Fruit fly (Drosophila melanogaster) whole organism, embryonic: ENCODE results near the gene aop.

Source experiments
- Asciz ChIP-seq: fragments of 200-800 bp; sonication (Bioruptor generic); optimal IDR thresholded peaks from 2 replicates; lab custom pipeline; 2017; ENCODE audit warnings: missing biosample characterization, mild to moderate bottlenecking, missing genetic modification characterization, missing genetic modification reagents
- B-H2 ChIP-seq: fragments of 200-800 bp; sonication (Bioruptor generic); optimal IDR thresholded peaks from 2 replicates; lab custom pipeline; 2018; ENCODE audit warnings: missing biosample characterization, mild to moderate bottlenecking, missing genetic modification characterization
- Blimp-1 ChIP-seq: fragments of 200-800 bp; sonication (Bioruptor generic); optimal IDR thresholded peaks from 3 replicates; lab custom pipeline; 2018; ENCODE audit warnings: missing biosample characterization, missing genetic modification characterization, mild to moderate bottlenecking, moderate library complexity, missing genetic modification reagents
- CG1024 ChIP-seq: fragments of 200-800 bp; sonication (Bioruptor generic); IDR thresholded peaks from 2 replicates; pipeline ENCODE4 v1.3.6; 2022; ENCODE audit warnings: missing biosample characterization, missing genetic modification characterization
- CG10431 ChIP-seq: fragments of 200-800 bp; sonication (Bioruptor generic); optimal IDR thresholded peaks from 3 replicates; lab custom pipeline; 2018; ENCODE audit warnings: missing biosample characterization, mild to moderate bottlenecking, missing genetic modification characterization
- CG11398 ChIP-seq: fragments of 200-800 bp; sonication (Bioruptor generic); optimal IDR thresholded peaks from 2 replicates; lab custom pipeline; 2016; ENCODE audit warnings: missing biosample characterization, missing genetic modification characterization
- CG12104 ChIP-seq: fragments of 200-800 bp; sonication (Bioruptor generic); optimal IDR thresholded peaks from 3 replicates; lab custom pipeline; 2016; ENCODE audit warnings: missing biosample characterization, missing genetic modification characterization
- CG12299 ChIP-seq: fragments of 200-800 bp; sonication (Bioruptor generic); optimal IDR thresholded peaks from 2 replicates; lab custom pipeline; 2018; ENCODE audit warnings: missing biosample characterization, mild to moderate bottlenecking, missing genetic modification characterization
- CG16813 ChIP-seq: fragments of 200-800 bp; sonication (Bioruptor generic); IDR thresholded peaks from 3 replicates; pipeline ENCODE4 v1.3.6; 2022; ENCODE audit warnings: missing biosample characterization, missing genetic modification characterization; ENCODE audit not compliant: partially characterized antibody
- CG17385 ChIP-seq: fragments of 200-800 bp; sonication (Bioruptor generic); optimal IDR thresholded peaks from 3 replicates; lab custom pipeline; 2018; ENCODE audit warnings: missing biosample characterization, mild to moderate bottlenecking, missing genetic modification characterization
- CG30431 ChIP-seq: fragments of 200-800 bp; sonication (Bioruptor generic); optimal IDR thresholded peaks from 2 replicates; lab custom pipeline; 2017; ENCODE audit warnings: missing biosample characterization, missing genetic modification characterization
- CG3065 ChIP-seq: fragments of 200-800 bp; sonication (Bioruptor generic); optimal IDR thresholded peaks from 2 replicates; lab custom pipeline; 2016; ENCODE audit warnings: missing biosample characterization, missing genetic modification characterization
- CG32772 ChIP-seq: fragments of 200-800 bp; sonication (Bioruptor generic); IDR thresholded peaks from 2 replicates; pipeline ENCODE4 v1.3.6; 2022; ENCODE audit warnings: missing biosample characterization, missing genetic modification characterization
- CG3838 ChIP-seq: fragments of 200-800 bp; sonication (Bioruptor generic); optimal IDR thresholded peaks from 3 replicates; lab custom pipeline; 2016; ENCODE audit warnings: missing biosample characterization, missing genetic modification characterization
- CG4360 ChIP-seq: fragments of 200-800 bp; sonication (Bioruptor generic); IDR thresholded peaks from 2 replicates; pipeline ENCODE4 v1.3.6; 2022; ENCODE audit warnings: missing biosample characterization, missing genetic modification characterization
- CG4424 ChIP-seq: fragments of 200-800 bp; sonication (Bioruptor generic); optimal IDR thresholded peaks from 3 replicates; lab custom pipeline; 2016; ENCODE audit warnings: missing biosample characterization, missing genetic modification characterization
- CG6272 ChIP-seq: fragments of 200-800 bp; sonication (Bioruptor generic); IDR thresholded peaks from 2 replicates; pipeline ENCODE4 v1.3.6; 2022; ENCODE audit warnings: missing biosample characterization, missing genetic modification characterization
- CG6791 ChIP-seq: fragments of 200-800 bp; sonication (Bioruptor generic); IDR thresholded peaks from 3 replicates; pipeline ENCODE4 v1.3.6; 2022; ENCODE audit warnings: missing biosample characterization, missing genetic modification characterization; ENCODE audit not compliant: partially characterized antibody
- CG9215 ChIP-seq: fragments of 200-800 bp; sonication (Bioruptor generic); IDR thresholded peaks from 2 replicates; pipeline ENCODE4 v1.3.6; 2022; ENCODE audit warnings: missing biosample characterization, missing genetic modification characterization
- CG9437 ChIP-seq: fragments of 200-800 bp; sonication (Bioruptor generic); optimal IDR thresholded peaks from 2 replicates; lab custom pipeline; 2018; ENCODE audit warnings: missing biosample characterization, mild to moderate bottlenecking, missing genetic modification characterization
- CkIIα-i1 ChIP-seq: fragments of 200-800 bp; sonication (Bioruptor generic); IDR thresholded peaks from 2 replicates; pipeline ENCODE4 v1.3.6; 2022; ENCODE audit warnings: missing biosample characterization, missing genetic modification characterization
- Dip2 ChIP-seq: fragments of 200-800 bp; sonication (Bioruptor generic); IDR thresholded peaks from 2 replicates; pipeline ENCODE4 v1.3.6; 2022; ENCODE audit warnings: missing biosample characterization, missing genetic modification characterization
- Dll ChIP-seq: fragments of 200-800 bp; sonication (Bioruptor generic); IDR thresholded peaks from 4 replicates; pipeline ENCODE4 v1.3.6; 2022; ENCODE audit warnings: missing biosample characterization, missing genetic modification characterization; ENCODE audit not compliant: partially characterized antibody
- HHEX ChIP-seq: fragments of 200-800 bp; sonication (Bioruptor generic); optimal IDR thresholded peaks from 3 replicates; lab custom pipeline; 2017; ENCODE audit warnings: missing biosample characterization, mild to moderate bottlenecking, missing genetic modification characterization, missing genetic modification reagents
- HLH3B ChIP-seq: fragments of 200-800 bp; sonication (Bioruptor generic); IDR thresholded peaks from 2 replicates; pipeline ENCODE4 v1.3.6; 2022; ENCODE audit warnings: missing biosample characterization, missing genetic modification characterization
- Hand ChIP-seq: fragments of 200-800 bp; sonication (Bioruptor generic); optimal IDR thresholded peaks from 2 replicates; lab custom pipeline; 2017; ENCODE audit warnings: mild to moderate bottlenecking, missing biosample characterization, missing genetic modification reagents, missing genetic modification characterization
- Hr51 ChIP-seq, 2 experiments: fragments of 200-800 bp; sonication (Bioruptor generic); optimal IDR thresholded peaks; 2 replicates in 1 of 2; 3 replicates in 1 of 2; lab custom pipeline; 2016 to 2018; ENCODE audit warnings: missing biosample characterization in 2 of 2, missing genetic modification characterization in 2 of 2, mild to moderate bottlenecking in 1 of 2, moderate library complexity in 1 of 2
- Max ChIP-seq: fragments of 200-800 bp; sonication (Bioruptor generic); optimal IDR thresholded peaks from 2 replicates; lab custom pipeline; 2016; ENCODE audit warnings: missing biosample characterization, mild to moderate bottlenecking, missing genetic modification characterization
- Med ChIP-seq: fragments of 200-800 bp; sonication (Bioruptor generic); peaks from one replicate; lab custom pipeline; 2016; ENCODE audit warnings: missing biosample characterization, missing genetic modification characterization, mild to moderate bottlenecking, inconsistent platforms, moderate library complexity
- NC2α ChIP-seq: fragments of 200-800 bp; sonication (Bioruptor generic); optimal IDR thresholded peaks from 2 replicates; lab custom pipeline; 2016; ENCODE audit warnings: missing biosample characterization, missing genetic modification characterization
- Nf-YA ChIP-seq: fragments of 200-800 bp; sonication (Bioruptor generic); IDR thresholded peaks from 2 replicates; pipeline ENCODE4 v1.3.6; 2022; ENCODE audit warnings: missing biosample characterization, missing genetic modification characterization
- Sox102F ChIP-seq: fragments of 200-800 bp; sonication (Bioruptor generic); optimal IDR thresholded peaks from 2 replicates; lab custom pipeline; 2018; ENCODE audit warnings: missing biosample characterization, mild to moderate bottlenecking, missing genetic modification characterization, moderate library complexity
- ac ChIP-seq: fragments of 200-800 bp; sonication (Bioruptor generic); optimal IDR thresholded peaks from 3 replicates; lab custom pipeline; 2017; ENCODE audit warnings: missing biosample characterization, mild to moderate bottlenecking, missing genetic modification characterization
- cas ChIP-seq: fragments of 200-800 bp; sonication (Bioruptor generic); IDR thresholded peaks from 2 replicates; pipeline ENCODE4 v1.3.6; 2022; ENCODE audit warnings: missing biosample characterization, missing genetic modification characterization
- chn ChIP-seq: fragments of 200-800 bp; sonication (Bioruptor generic); optimal IDR thresholded peaks from 2 replicates; lab custom pipeline; 2016; ENCODE audit warnings: missing biosample characterization, missing genetic modification characterization
- ci ChIP-seq: fragments of 200-800 bp; sonication (Bioruptor generic); IDR thresholded peaks from 3 replicates; pipeline ENCODE4 v1.3.6; 2022; ENCODE audit warnings: missing biosample characterization, missing genetic modification characterization
- dimm ChIP-seq: fragments of 200-800 bp; sonication (Bioruptor generic); IDR thresholded peaks from 2 replicates; pipeline ENCODE4 v1.3.6; 2022; ENCODE audit warnings: missing biosample characterization, missing genetic modification characterization
- esg ChIP-seq: fragments of 200-800 bp; sonication (Bioruptor generic); conservative IDR thresholded peaks from 2 replicates; pipeline ENCODE4 v1.3.6; 2022; ENCODE audit warnings: missing biosample characterization, missing genetic modification characterization
- eve ChIP-seq, 2 experiments: fragments of >200 bp; optimal IDR thresholded peaks; 2 replicates each; lab custom pipeline; 2017; ENCODE audit warnings: missing biosample characterization in 2 of 2, missing genetic modification characterization in 2 of 2
- fru ChIP-seq: fragments of >200 bp; optimal IDR thresholded peaks from 2 replicates; lab custom pipeline; 2017
- hbn ChIP-seq: fragments of 200-800 bp; sonication (Bioruptor generic); IDR thresholded peaks from 2 replicates; pipeline ENCODE4 v1.3.6; 2022; ENCODE audit warnings: missing biosample characterization, missing genetic modification characterization; ENCODE audit not compliant: partially characterized antibody
- lbe ChIP-seq: fragments of 200-800 bp; sonication (Bioruptor generic); optimal IDR thresholded peaks from 2 replicates; lab custom pipeline; 2016; ENCODE audit warnings: missing biosample characterization, mild to moderate bottlenecking, missing genetic modification characterization
- mld ChIP-seq: fragments of 200-800 bp; sonication (Bioruptor generic); IDR thresholded peaks from 3 replicates; pipeline ENCODE4 v1.3.6; 2022; ENCODE audit warnings: missing biosample characterization, missing genetic modification characterization; ENCODE audit not compliant: partially characterized antibody
- phol ChIP-seq: fragments of 200-800 bp; sonication (Bioruptor generic); optimal IDR thresholded peaks from 3 replicates; lab custom pipeline; 2018; ENCODE audit warnings: missing biosample characterization, mild to moderate bottlenecking, missing genetic modification characterization, moderate library complexity
- pnt ChIP-seq: fragments of 200-800 bp; sonication (Bioruptor generic); optimal IDR thresholded peaks from 3 replicates; lab custom pipeline; 2016; ENCODE audit warnings: missing biosample characterization, missing genetic modification characterization
- rib ChIP-seq: fragments of 200-800 bp; sonication (Bioruptor generic); IDR thresholded peaks from 2 replicates; pipeline ENCODE4 v1.3.6; 2022; ENCODE audit warnings: missing biosample characterization, missing genetic modification characterization
- run ChIP-seq: fragments of 200-800 bp; sonication (Bioruptor generic); optimal IDR thresholded peaks from 3 replicates; lab custom pipeline; 2018; ENCODE audit warnings: missing biosample characterization, mild to moderate bottlenecking, missing genetic modification characterization
- seq ChIP-seq: fragments of 200-800 bp; sonication (Bioruptor generic); IDR thresholded peaks from 2 replicates; pipeline ENCODE4 v1.3.6; 2022; ENCODE audit warnings: missing biosample characterization, missing genetic modification characterization
- ttk ChIP-seq: fragments of 200-800 bp; sonication (Bioruptor generic); IDR thresholded peaks from 2 replicates; pipeline ENCODE4 v2.1.2; 2022; ENCODE audit warnings: missing biosample characterization, missing genetic modification characterization
- wek ChIP-seq: fragments of 200-800 bp; sonication (Bioruptor generic); optimal IDR thresholded peaks from 3 replicates; lab custom pipeline; 2018; ENCODE audit warnings: missing biosample characterization, mild to moderate bottlenecking, missing genetic modification characterization, moderate library complexity
- zfh1 ChIP-seq: fragments of 200-800 bp; sonication (Bioruptor generic); IDR thresholded peaks from 3 replicates; pipeline ENCODE4 v1.3.6; 2022; ENCODE audit warnings: missing biosample characterization, missing genetic modification characterization

Gene aop

DNA sequence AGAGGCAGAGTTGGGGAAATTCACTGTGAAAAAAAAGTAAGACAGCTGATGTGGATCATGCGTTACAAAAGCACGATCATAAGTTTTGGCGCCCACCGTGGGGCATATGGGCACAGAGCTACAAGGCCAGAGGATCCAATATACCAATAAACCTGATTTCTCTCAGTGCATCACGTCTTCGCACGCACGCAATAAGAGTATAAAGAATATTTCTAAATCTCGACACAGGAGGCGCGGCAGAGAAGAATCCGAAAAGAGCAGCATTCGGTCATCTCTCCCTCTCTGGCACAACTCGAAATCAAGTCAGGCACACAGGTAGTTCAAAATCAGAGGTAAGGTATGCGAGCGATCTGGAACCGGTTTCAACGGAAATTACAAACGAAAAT lies 15.0 kb downstream of the aop start (continued):
- TF ChIP-seq dimm (GFP tag; lab: Robert Waterston, UW) (peak; percentile 83), CG11398 (GFP tag; lab: Kevin White, UChicago) (peak; percentile 93), CG1024 (GFP tag; lab: Robert Waterston, UW) (peak; percentile 92), mld (GFP tag; lab: Robert Waterston, UW) (no peak), HHEX (GFP tag; lab: Kevin White, UChicago) (peak; percentile 80), ttk (peak; percentile 91), CG4360 (GFP tag; lab: Robert Waterston, UW) (peak; percentile 83), CG9437 (GFP tag; lab: Kevin White, UChicago) (peak; percentile 73), CG9215 (peak; percentile 80), fru (lab: Kevin White, UChicago) (no peak), chn (GFP tag; lab: Kevin White, UChicago) (peak; percentile 73), lbe (peak; percentile 66), wek (GFP tag; lab: Kevin White, UChicago) (peak; percentile 65), Hand (GFP tag; lab: Kevin White, UChicago) (peak; percentile 43), Blimp-1 (GFP tag; lab: Kevin White, UChicago) (peak; percentile 90), ac (peak; percentile 90), B-H2 (no peak), CG16813 (GFP tag; lab: Robert Waterston, UW) (no peak), zfh1 (GFP tag; lab: Robert Waterston, UW) (peak; percentile 98), Max (GFP tag; lab: Kevin White, UChicago) (peak; percentile 47), ci (GFP tag; lab: Robert Waterston, UW) (peak; percentile 96), Med (peak; percentile 98), Hr51 (GFP tag; optimal IDR thresholded peaks at IDR 0.05; lab: Kevin White, UChicago) (peak; percentile 78 to 92), cas (peak; percentile 78), Sox102F (GFP tag; lab: Kevin White, UChicago) (peak; percentile 89), CG30431 (GFP tag; lab: Kevin White, UChicago) (peak; percentile 95), phol (peak; percentile 91), CG32772 (GFP tag; lab: Robert Waterston, UW) (peak; percentile 94), CG4424 (GFP tag; lab: Kevin White, UChicago) (peak; percentile 87), hbn (GFP tag; lab: Robert Waterston, UW) (no peak), CG10431 (GFP tag; lab: Kevin White, UChicago) (peak; percentile 74), esg (peak; percentile 85), run (tag; lab: Kevin White, UChicago) (no peak), CkIIα-i1 (GFP tag; lab: Robert Waterston, UW) (peak; percentile 53; the same call in 1 of the 2 replicates), Nf-YA (GFP tag; lab: Robert Waterston, UW) (peak; percentile 88), rib (GFP tag; lab: Robert Waterston, UW) (peak; percentile 86), seq (GFP tag; lab: Robert Waterston, UW) (peak; percentile 84), pnt (GFP tag; lab: Kevin White, UChicago) (peak; percentile 92), CG12104 (GFP tag; lab: Kevin White, UChicago) (no peak), CG17385 (GFP tag; lab: Kevin White, UChicago) (peak; percentile 83), CG6791 (GFP tag; lab: Robert Waterston, UW) (0 out of 3 replicates have a peak, but pooled peaks have one; percentile 14), NC2α (peak; percentile 93), CG6272 (GFP tag; lab: Robert Waterston, UW) (peak; percentile 81), Asciz (GFP tag; lab: Kevin White, UChicago) (peak; percentile 79), Dip2 (GFP tag; lab: Robert Waterston, UW) (peak; percentile 27; the same call in 1 of the 2 replicates), eve (GFP tag; optimal IDR thresholded peaks at IDR 0.05; lab: Kevin White, UChicago) (peak in 1 of 2 experiments; percentile 12), HLH3B (GFP tag; lab: Robert Waterston, UW) (peak; percentile 91), Dll (GFP tag; lab: Robert Waterston, UW) (no peak), CG3838 (GFP tag; lab: Kevin White, UChicago) (peak; percentile 73), CG3065 (GFP tag; lab: Kevin White, UChicago) (peak; percentile 75), CG12299 (tag; lab: Kevin White, UChicago) (peak; percentile 67)
